Worm (Caenorhabditis elegans): ENCODE measurements around the gene F14F7.5.

The F14F7.5 gene

ce11 chrIII:13024281-13024680, 7.5 kb upstream of the F14F7.5 start, which contains the start of gene cyp-13A12:
cyp-13A12 (plus strand) TSS chrIII:13024547.
- TF ChIP-seq elt-2 (tag; optimal IDR thresholded peaks at IDR 0.05) (peak; percentile 20), sox-4 (tag; optimal IDR thresholded peaks at IDR 0.05) (no peak), lin-35 (GFP tag; optimal IDR thresholded peaks at IDR 0.05) (peak in 1 of 2 experiments; percentile 8)

ce11 chrIII:13027949-13028348, 3.9 kb upstream of the F14F7.5 start:
- TF ChIP-seq swsn-7 (tag; optimal IDR thresholded peaks at IDR 0.05): no peak
- TF ChIP-seq ceh-63 (GFP tag; optimal IDR thresholded peaks at IDR 0.05): no peak
- no peak for TF ChIP-seq ama-1 (optimal IDR thresholded peaks at IDR 0.05)
- no peak for TF ChIP-seq unc-86 (tag; optimal IDR thresholded peaks at IDR 0.05)
- no peak for TF ChIP-seq rnt-1 (tag; optimal IDR thresholded peaks at IDR 0.05)
- TF ChIP-seq efl-1 (optimal IDR thresholded peaks at IDR 0.05): no peak
- TF ChIP-seq efl-1 (GFP tag; optimal IDR thresholded peaks at IDR 0.05 in 1 of 2): peak in 1 of 2 experiments; percentile 53
- no peak for TF ChIP-seq lin-14 (GFP tag; optimal IDR thresholded peaks at IDR 0.05)
- TF ChIP-seq nhr-12 (tag; optimal IDR thresholded peaks at IDR 0.05): no peak

- no peak for TF ChIP-seq nhr-90 (tag; optimal IDR thresholded peaks at IDR 0.05; ENCODE audit: poor library complexity)
- no peak for TF ChIP-seq isw-1 (GFP tag; IDR thresholded peaks at IDR 0.05)
- TF ChIP-seq sox-4 (tag; optimal IDR thresholded peaks at IDR 0.05): no peak
- no peak for TF ChIP-seq fkh-4 (tag; optimal IDR thresholded peaks at IDR 0.05; ENCODE audit: borderline replicate concordance)
- no peak for TF ChIP-seq lin-39 (tag; optimal IDR thresholded peaks at IDR 0.05)
- no peak for TF ChIP-seq nhr-12 (tag; optimal IDR thresholded peaks at IDR 0.05)
Observed at ce11 chrIII:13029608-13030007, 2.2 kb upstream of the F14F7.5 start, which contains the start of gene F14F7.4. F14F7.4 (minus strand) TSS chrIII:13029708.

- TF ChIP-seq efl-1 (optimal IDR thresholded peaks at IDR 0.05): no peak
- peak in 1 of 2 experiments; percentile 22 for TF ChIP-seq efl-1 (GFP tag; optimal IDR thresholded peaks at IDR 0.05 in 1 of 2)
- TF ChIP-seq ceh-63 (GFP tag; optimal IDR thresholded peaks at IDR 0.05): no peak
- TF ChIP-seq sox-4 (tag; optimal IDR thresholded peaks at IDR 0.05): no peak
- TF ChIP-seq unc-30 (tag; optimal IDR thresholded peaks at IDR 0.05): no peak
- no peak for TF ChIP-seq nhr-76 (tag; optimal IDR thresholded peaks at IDR 0.05)
- no peak for TF ChIP-seq fkh-4 (tag; optimal IDR thresholded peaks at IDR 0.05; ENCODE audit: borderline replicate concordance)
Observed at ce11 chrIII:13030551-13030950, 1.2 kb upstream of the F14F7.5 start, which contains the start of gene F14F7.7. F14F7.7 (plus strand) TSS chrIII:13030904.

ce11 chrIII:13032429-13033018, 723 bp downstream of the F14F7.5 start:
- TF ChIP-seq unc-30 (tag; optimal IDR thresholded peaks at IDR 0.05) (no peak), ceh-8 (GFP tag; optimal IDR thresholded peaks at IDR 0.05) (peak; percentile 54)

ce11 chrIII:13039739-13040138, 7.9 kb downstream of the F14F7.5 start, which contains the start of gene F54F12.2:
F54F12.2 (plus strand) TSS chrIII:13040039.
- no peak for TF ChIP-seq unc-30 (tag; optimal IDR thresholded peaks at IDR 0.05)
- no peak for TF ChIP-seq lir-3 (tag; optimal IDR thresholded peaks at IDR 0.05; ENCODE audit: poor library complexity)
- no peak for TF ChIP-seq blmp-1 (tag; optimal IDR thresholded peaks at IDR 0.05)
- no peak for TF ChIP-seq mdl-1 (tag; optimal IDR thresholded peaks at IDR 0.05)
- TF ChIP-seq mef-2 (tag; optimal IDR thresholded peaks at IDR 0.05): no peak
- TF ChIP-seq vab-15 (tag; optimal IDR thresholded peaks at IDR 0.05): no peak

ce11 chrIII:13049956-13050355, 18.2 kb downstream of the F14F7.5 start:
- TF ChIP-seq ets-5 (GFP tag; IDR thresholded peaks at IDR 0.05): no peak
- no peak for TF ChIP-seq egl-13 (tag; optimal IDR thresholded peaks at IDR 0.05)

ce11 chrIII:13055342-13055741, 23.5 kb downstream of the F14F7.5 start, which contains the start of gene F54F12.1:
F54F12.1 (minus strand) TSS chrIII:13055442.
- no peak for TF ChIP-seq vab-15 (tag; optimal IDR thresholded peaks at IDR 0.05)
- TF ChIP-seq nhr-76 (tag; optimal IDR thresholded peaks at IDR 0.05): no peak
- no peak for TF ChIP-seq hlh-17 (GFP tag; optimal IDR thresholded peaks at IDR 0.05; ENCODE audit: borderline replicate concordance)
- no peak for TF ChIP-seq hpl-2 (GFP tag; optimal IDR thresholded peaks at IDR 0.05)
- TF ChIP-seq snpc-4 (tag; optimal IDR thresholded peaks at IDR 0.05): no peak

Data from whole organism, L1 larva.